Worm (Caenorhabditis elegans) whole organism, L4 larva: ENCODE measurements around the gene srh-298.

ENCODE experiments used
- F10B5.3 ChIP-seq: sonication (generic microtip); optimal IDR thresholded peaks from 2 replicates; lab custom pipeline; 2016; ENCODE audit warnings: mild to moderate bottlenecking, missing genetic modification characterization, missing compliant biosample characterization
- R02D3.7 ChIP-seq: fragments of 150-350 bp; sonication (generic microtip); optimal IDR thresholded peaks from 3 replicates; lab custom pipeline; 2014; ENCODE audit warnings: missing biosample characterization, missing genetic modification characterization
- T20F7.1 ChIP-seq: fragments of 200-800 bp; sonication (Bioruptor generic); optimal IDR thresholded peaks from 2 replicates; lab custom pipeline; 2018; ENCODE audit warnings: mild to moderate bottlenecking, missing genetic modification characterization, missing compliant biosample characterization
- Y105C5A.15 ChIP-seq: fragments of 200-800 bp; sonication (Bioruptor generic); IDR thresholded peaks from 2 replicates; pipeline ENCODE4 v1.3.6; 2022; ENCODE audit warnings: missing genetic modification characterization, missing compliant biosample characterization
- Y48G9A.11 ChIP-seq: fragments of 200-800 bp; sonication (Bioruptor generic); IDR thresholded peaks from 2 replicates; pipeline ENCODE4 v1.3.6; 2022; ENCODE audit warnings: missing genetic modification reagents, missing genetic modification characterization, missing compliant biosample characterization
- Y5F2A.4 ChIP-seq: fragments of 200-800 bp; sonication (Bioruptor generic); optimal IDR thresholded peaks from 2 replicates; lab custom pipeline; 2018; ENCODE audit warnings: mild to moderate bottlenecking, missing genetic modification characterization, missing compliant biosample characterization
- ZK337.2 ChIP-seq: fragments of 200-800 bp; sonication (Bioruptor generic); IDR thresholded peaks from 2 replicates; pipeline ENCODE4 v1.3.6; 2022; ENCODE audit warnings: missing genetic modification reagents, missing genetic modification characterization, missing compliant biosample characterization
- ZK546.5 ChIP-seq, 2 experiments: sonication (generic microtip); optimal IDR thresholded peaks; 2 replicates each; lab custom pipeline; 2017; ENCODE audit warnings: missing biosample characterization in 2 of 2, missing genetic modification characterization in 2 of 2
- aha-1 ChIP-seq: fragments of 150-350 bp; peaks from one replicate; lab custom pipeline; 2014; ENCODE audit warnings: missing biosample characterization, missing genetic modification characterization
- aly-2 ChIP-seq: sonication (generic microtip); optimal IDR thresholded peaks from 2 replicates; lab custom pipeline; 2018; ENCODE audit warnings: missing biosample characterization, missing genetic modification characterization
- attf-4 ChIP-seq: sonication (generic microtip); optimal IDR thresholded peaks from 3 replicates; lab custom pipeline; 2017; ENCODE audit warnings: missing biosample characterization, missing genetic modification characterization
- ceh-20 ChIP-seq: fragments of 200-800 bp; sonication (Bioruptor generic); IDR thresholded peaks from 2 replicates; pipeline ENCODE4 v1.3.6; 2022; ENCODE audit warnings: missing genetic modification reagents, missing genetic modification characterization, missing compliant biosample characterization
- ceh-28 ChIP-seq: fragments of 150-350 bp; optimal IDR thresholded peaks from 2 replicates; lab custom pipeline; 2014; ENCODE audit warnings: missing biosample characterization, missing genetic modification reagents, missing genetic modification characterization
- ces-1 ChIP-seq: fragments of 150-350 bp; sonication (generic microtip); optimal IDR thresholded peaks from 4 replicates; lab custom pipeline; 2014; ENCODE audit warnings: missing biosample characterization, missing genetic modification reagents, missing genetic modification characterization
- dmd-8 ChIP-seq: fragments of 200-800 bp; sonication (Bioruptor generic); IDR thresholded peaks from 2 replicates; pipeline ENCODE4 v1.3.6; 2022; ENCODE audit warnings: missing genetic modification characterization, missing compliant biosample characterization
- dpl-1 ChIP-seq: fragments of 150-350 bp; optimal IDR thresholded peaks from 2 replicates; lab custom pipeline; 2014; ENCODE audit warnings: missing biosample characterization, missing genetic modification reagents, missing genetic modification characterization
- fos-1 ChIP-seq: fragments of 150-350 bp; optimal IDR thresholded peaks from 2 replicates; lab custom pipeline; 2014; ENCODE audit warnings: missing biosample characterization, missing genetic modification characterization
- hlh-11 ChIP-seq: fragments of 200-800 bp; sonication (Bioruptor generic); optimal IDR thresholded peaks from 2 replicates; lab custom pipeline; 2018; ENCODE audit warnings: mild to moderate bottlenecking, missing genetic modification characterization, missing compliant biosample characterization
- hlh-30 ChIP-seq: sonication (generic microtip); optimal IDR thresholded peaks from 2 replicates; lab custom pipeline; 2017; ENCODE audit warnings: antibody characterized with exemption, mild to moderate bottlenecking, missing genetic modification characterization, missing compliant biosample characterization; ENCODE audit not compliant: insufficient read depth
- lim-7 ChIP-seq: fragments of 200-800 bp; sonication (Bioruptor generic); IDR thresholded peaks from 2 replicates; pipeline ENCODE4 v1.3.6; 2022; ENCODE audit warnings: missing genetic modification characterization, missing compliant biosample characterization
- lin-1 ChIP-seq: fragments of 200-800 bp; sonication (Bioruptor generic); IDR thresholded peaks from 2 replicates; pipeline ENCODE4 v1.3.6; 2022; ENCODE audit warnings: missing genetic modification reagents, missing genetic modification characterization, missing compliant biosample characterization
- lin-13 ChIP-seq: fragments of 150-350 bp; optimal IDR thresholded peaks from 2 replicates; lab custom pipeline; 2014; ENCODE audit warnings: missing biosample characterization, missing genetic modification reagents, missing genetic modification characterization
- lin-29 ChIP-seq: fragments of 200-800 bp; sonication (Bioruptor generic); IDR thresholded peaks from 2 replicates; pipeline ENCODE4 v1.3.6; 2022; ENCODE audit warnings: missing genetic modification reagents, missing genetic modification characterization, missing compliant biosample characterization
- lir-3 ChIP-seq: sonication (generic microtip); optimal IDR thresholded peaks from 2 replicates; lab custom pipeline; 2016; ENCODE audit warnings: mild to moderate bottlenecking, missing genetic modification characterization, missing compliant biosample characterization
- lsy-2 ChIP-seq, 2 experiments: fragments of 150-350 bp in 1 of 2; sonication (generic microtip) in 1 of 2; optimal IDR thresholded peaks; 2 replicates each; lab custom pipeline; 2014 to 2017; ENCODE audit warnings: missing biosample characterization in 2 of 2, missing genetic modification characterization in 2 of 2
- madf-5 ChIP-seq, 2 experiments: fragments of 200-800 bp; sonication (Bioruptor generic); IDR thresholded peaks; 2 replicates each; pipeline ENCODE4 v1.3.6; 2022; ENCODE audit warnings: missing compliant biosample characterization in 2 of 2, missing genetic modification characterization in 2 of 2
- mdl-1 ChIP-seq, 2 experiments: fragments of 150-350 bp in 1 of 2; sonication (generic microtip) in 1 of 2; optimal IDR thresholded peaks; 2 replicates each; lab custom pipeline; 2014 to 2017; ENCODE audit warnings: missing biosample characterization in 2 of 2, missing genetic modification characterization in 2 of 2
- mdt-29 ChIP-seq: fragments of 200-800 bp; sonication (Bioruptor generic); IDR thresholded peaks from 2 replicates; pipeline ENCODE4 v1.3.6; 2022; ENCODE audit warnings: missing genetic modification reagents, missing genetic modification characterization, missing compliant biosample characterization
- mep-1 ChIP-seq: fragments of 150-350 bp; sonication (generic microtip); optimal IDR thresholded peaks from 3 replicates; lab custom pipeline; 2014; ENCODE audit warnings: missing biosample characterization, missing genetic modification characterization
- mxl-2 ChIP-seq: fragments of 200-800 bp; sonication (Bioruptor generic); conservative IDR thresholded peaks from 2 replicates; pipeline ENCODE4 v1.3.6; 2022; ENCODE audit warnings: missing genetic modification reagents, missing genetic modification characterization, missing compliant biosample characterization
- nhr-102 ChIP-seq: sonication (generic microtip); optimal IDR thresholded peaks from 2 replicates; lab custom pipeline; 2016; ENCODE audit warnings: mild to moderate bottlenecking, missing genetic modification characterization, moderate library complexity, missing compliant biosample characterization
- nhr-237 ChIP-seq: sonication (generic microtip); optimal IDR thresholded peaks from 2 replicates; lab custom pipeline; 2017; ENCODE audit warnings: missing biosample characterization, missing genetic modification characterization
- nhr-25 ChIP-seq: sonication (generic microtip); optimal IDR thresholded peaks from 2 replicates; lab custom pipeline; 2017; ENCODE audit warnings: missing genetic modification characterization, mild to moderate bottlenecking, missing compliant biosample characterization, antibody characterized with exemption, moderate library complexity, borderline replicate concordance; ENCODE audit not compliant: insufficient read depth
- nhr-6 ChIP-seq: fragments of 150-350 bp; optimal IDR thresholded peaks from 2 replicates; lab custom pipeline; 2014; ENCODE audit warnings: missing biosample characterization, missing genetic modification characterization
- nhr-77 ChIP-seq: fragments of 150-350 bp; optimal IDR thresholded peaks from 2 replicates; lab custom pipeline; 2014; ENCODE audit warnings: missing biosample characterization, missing genetic modification characterization
- php-3 ChIP-seq: fragments of 200-800 bp; sonication (Bioruptor generic); IDR thresholded peaks from 2 replicates; pipeline ENCODE4 v1.3.6; 2022; ENCODE audit warnings: missing genetic modification reagents, missing genetic modification characterization, missing compliant biosample characterization
- pqm-1 ChIP-seq: sonication (generic microtip); optimal IDR thresholded peaks from 2 replicates; lab custom pipeline; 2017; ENCODE audit warnings: missing biosample characterization, missing genetic modification characterization
- set-16 ChIP-seq: fragments of 200-800 bp; sonication (Bioruptor generic); IDR thresholded peaks from 2 replicates; pipeline ENCODE4 v1.3.6; 2022; ENCODE audit warnings: missing genetic modification reagents, missing genetic modification characterization, missing compliant biosample characterization
- skn-1 ChIP-seq: fragments of 150-350 bp; optimal IDR thresholded peaks from 2 replicates; lab custom pipeline; 2014; ENCODE audit warnings: missing biosample characterization, missing genetic modification characterization
- snpc-1.2 ChIP-seq: fragments of 200-800 bp; sonication (Bioruptor generic); IDR thresholded peaks from 2 replicates; pipeline ENCODE4 v1.3.6; 2022; ENCODE audit warnings: missing genetic modification reagents, missing genetic modification characterization, missing compliant biosample characterization
- tra-1 ChIP-seq: fragments of 200-800 bp; sonication (Bioruptor generic); IDR thresholded peaks from 2 replicates; pipeline ENCODE4 v1.3.6; 2022; ENCODE audit warnings: missing genetic modification reagents, missing genetic modification characterization, missing compliant biosample characterization
- unc-130 ChIP-seq: sonication (generic microtip); optimal IDR thresholded peaks from 2 replicates; lab custom pipeline; 2016; ENCODE audit warnings: missing genetic modification reagents, missing genetic modification characterization, missing compliant biosample characterization
- unc-39 ChIP-seq: sonication (generic microtip); optimal IDR thresholded peaks from 2 replicates; lab custom pipeline; 2017; ENCODE audit warnings: missing biosample characterization, missing genetic modification characterization
- zag-1 ChIP-seq: fragments of 150-350 bp; optimal IDR thresholded peaks from 2 replicates; lab custom pipeline; 2014; ENCODE audit warnings: missing biosample characterization, missing genetic modification characterization
- zip-11 ChIP-seq: fragments of 200-800 bp; sonication (Bioruptor generic); IDR thresholded peaks from 2 replicates; pipeline ENCODE4 v1.3.6; 2022; ENCODE audit warnings: missing genetic modification characterization, missing compliant biosample characterization
- ztf-7 ChIP-seq: fragments of 150-350 bp; optimal IDR thresholded peaks from 2 replicates; lab custom pipeline; 2014; ENCODE audit warnings: missing biosample characterization, missing genetic modification characterization

The srh-298 gene

DNA sequence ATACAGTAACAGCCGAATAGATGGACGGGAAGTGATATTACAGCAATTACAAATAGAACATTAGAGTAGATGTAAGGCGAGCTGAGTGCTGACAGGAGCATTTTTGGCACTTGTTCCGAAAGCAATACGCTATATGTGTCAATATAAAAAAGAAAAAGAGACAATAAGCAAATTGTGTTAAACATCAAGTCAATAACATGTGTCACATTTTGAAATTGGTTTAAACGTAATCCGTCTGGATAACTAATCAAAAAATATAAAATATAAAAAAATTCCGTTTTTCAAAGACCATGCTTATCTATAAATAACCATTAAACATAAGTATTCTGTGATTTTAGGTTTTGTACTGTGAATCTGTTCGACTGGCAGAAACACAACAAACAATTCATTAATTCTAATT lies 23.0 kb upstream of the srh-298 start, which contains the start of gene srh-288:
Gene srh-288, minus strand, starts transcription at position 101 of the 400 bp plus-strand sequence.
- no peak for TF ChIP-seq zag-1 (tag; lab: Kevin White, UChicago)
- TF ChIP-seq set-16 (GFP tag; lab: Robert Waterston, UW): no peak
- no peak for TF ChIP-seq madf-5 (GFP tag; IDR thresholded peaks at IDR 0.05; lab: Robert Waterston, UW)
- no peak for TF ChIP-seq nhr-237 (tag; lab: Kevin White, UChicago)
- TF ChIP-seq aly-2: no peak
- no peak for TF ChIP-seq Y105C5A.15 (GFP tag; lab: Robert Waterston, UW)
- TF ChIP-seq snpc-1.2 (GFP tag; lab: Robert Waterston, UW): no peak
- no peak for TF ChIP-seq attf-4 (tag; lab: Kevin White, UChicago)

DNA sequence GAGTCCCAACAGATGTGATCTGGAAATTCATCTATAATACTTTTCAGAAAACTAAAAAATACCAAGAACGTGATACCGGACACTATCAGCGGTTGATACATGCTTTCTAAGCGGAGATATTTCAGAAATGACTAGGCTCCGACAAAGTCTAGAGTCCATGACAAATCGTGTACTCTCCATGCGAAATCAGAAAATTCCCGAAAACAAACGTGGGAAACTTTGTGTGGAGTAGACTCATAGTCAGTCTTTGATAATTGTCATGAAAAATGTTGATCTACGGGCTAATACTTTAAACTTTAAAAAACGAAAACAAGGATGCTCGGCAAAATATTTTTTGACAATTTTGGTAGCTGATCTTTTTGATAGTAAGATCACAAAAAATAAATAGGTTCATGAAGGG lies 19.9 kb upstream of the srh-298 start, which contains the start of gene srx-18:
Gene srx-18, minus strand, starts transcription at position 101 of the 400 bp plus-strand sequence.
- TF ChIP-seq lsy-2 (tag; optimal IDR thresholded peaks at IDR 0.05; lab: Kevin White, UChicago) (no peak), snpc-1.2 (GFP tag; lab: Robert Waterston, UW) (no peak), tra-1 (GFP tag; lab: Robert Waterston, UW) (no peak), aly-2 (no peak), T20F7.1 (GFP tag; lab: Kevin White, UChicago) (no peak), dpl-1 (GFP tag; lab: Kevin White, UChicago) (no peak), Y105C5A.15 (GFP tag; lab: Robert Waterston, UW) (no peak)
- TF ChIP-seq, all 104 proteins: peak for 0

DNA sequence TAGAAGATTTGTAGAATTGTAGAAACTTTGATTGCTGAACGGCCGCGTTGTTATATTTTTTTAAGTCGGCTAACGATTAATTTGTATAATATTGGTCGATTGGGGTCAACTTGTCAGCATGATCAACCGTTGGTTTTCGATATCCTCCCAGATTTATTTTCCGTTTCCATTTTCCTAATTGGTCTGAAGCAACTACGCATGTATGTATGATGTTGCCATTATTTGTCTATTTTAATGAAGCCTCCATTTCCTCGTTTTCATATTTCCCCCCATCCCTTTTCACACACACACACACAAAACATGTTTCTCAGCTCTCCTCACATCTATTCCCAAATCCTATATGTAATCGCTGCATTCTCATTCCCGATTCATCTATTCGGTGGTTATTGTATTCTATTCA lies 18.1 kb upstream of the srh-298 start, which contains the start of gene srh-287:
Gene srh-287, plus strand, starts transcription at position 301 of the 400 bp plus-strand sequence.
- no peak for TF ChIP-seq hlh-11
- no peak for TF ChIP-seq pqm-1
- TF ChIP-seq ztf-7 (tag; lab: Kevin White, UChicago): no peak
- no peak for TF ChIP-seq fos-1 (tag; lab: Kevin White, UChicago)
- TF ChIP-seq Y5F2A.4 (GFP tag; lab: Kevin White, UChicago): no peak
- TF ChIP-seq F10B5.3 (tag; lab: Kevin White, UChicago): no peak
- TF ChIP-seq aha-1: no peak
- no peak for TF ChIP-seq Y48G9A.11 (GFP tag; lab: Robert Waterston, UW)
- no peak for TF ChIP-seq lim-7 (GFP tag; lab: Robert Waterston, UW)
- no peak for TF ChIP-seq ZK546.5 (tag; optimal IDR thresholded peaks at IDR 0.05; lab: Kevin White, UChicago)
- no peak for TF ChIP-seq nhr-102 (tag; lab: Kevin White, UChicago)
- TF ChIP-seq R02D3.7: no peak
- TF ChIP-seq nhr-6: no peak
- no peak for TF ChIP-seq skn-1 (tag; lab: Kevin White, UChicago)
- no peak for TF ChIP-seq aly-2
- TF ChIP-seq zip-11 (GFP tag; lab: Robert Waterston, UW): no peak
- no peak for TF ChIP-seq unc-39

DNA sequence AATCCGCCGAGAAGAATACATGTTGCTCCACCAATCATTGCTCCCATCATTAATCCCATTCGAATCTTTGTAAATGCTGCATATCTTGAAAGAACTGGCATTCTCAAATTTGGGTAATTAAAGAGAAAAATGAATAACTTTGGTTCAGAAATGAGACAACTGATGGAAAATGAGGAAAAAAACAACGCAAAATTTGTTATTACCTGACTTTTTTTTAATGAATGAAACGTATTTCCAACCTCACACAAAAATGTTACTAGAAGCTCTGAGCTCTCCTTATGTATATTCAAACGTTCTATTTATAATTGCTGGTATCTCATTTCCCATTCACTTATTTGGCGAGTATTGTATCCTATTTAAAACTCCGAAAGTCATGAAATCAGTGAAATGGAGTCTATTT lies 16.1 kb upstream of the srh-298 start, which contains the start of the genes Y94A7B.11 and srh-292:
Gene Y94A7B.11, minus strand, starts transcription at position 101 of the 400 bp plus-strand sequence.
Gene srh-292, plus strand, starts transcription at position 251 of the 400 bp plus-strand sequence.
- TF ChIP-seq mdt-29: no peak
- no peak for TF ChIP-seq lsy-2 (tag; optimal IDR thresholded peaks at IDR 0.05; lab: Kevin White, UChicago)
- TF ChIP-seq mep-1: no peak
- TF ChIP-seq lin-29 (GFP tag; lab: Robert Waterston, UW): no peak
- no peak for TF ChIP-seq mdl-1 (tag; optimal IDR thresholded peaks at IDR 0.05; lab: Kevin White, UChicago)
- no peak for TF ChIP-seq T20F7.1 (GFP tag; lab: Kevin White, UChicago)

DNA sequence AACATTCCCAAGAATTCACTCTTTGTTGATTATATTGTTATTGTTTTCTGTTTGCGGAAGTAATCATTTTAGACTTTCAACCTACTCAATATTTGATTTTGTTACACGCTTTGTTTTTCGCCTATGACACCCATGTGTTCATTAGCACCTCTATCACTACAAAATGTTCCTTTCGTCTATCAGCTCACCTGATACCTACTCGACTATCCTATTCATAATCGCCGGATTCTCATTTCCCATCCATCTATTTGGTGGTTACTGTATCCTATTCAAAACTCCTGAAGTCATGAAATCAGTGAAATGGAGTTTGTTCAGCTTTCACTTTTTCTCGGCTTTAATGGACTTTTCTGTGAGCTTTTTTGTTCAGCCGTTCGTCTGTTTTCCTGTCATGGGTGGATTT lies 13.3 kb upstream of the srh-298 start, which contains the start of gene srh-291:
Gene srh-291, plus strand, starts transcription at position 301 of the 400 bp plus-strand sequence.
- TF ChIP-seq lin-1 (no peak), lin-13 (GFP tag; lab: Kevin White, UChicago) (no peak), lir-3 (tag; lab: Kevin White, UChicago) (no peak), php-3 (GFP tag; lab: Robert Waterston, UW) (no peak), mdt-29 (no peak), nhr-25 (tag; lab: Kevin White, UChicago) (no peak), mxl-2 (no peak), unc-130 (no peak), dpl-1 (GFP tag; lab: Kevin White, UChicago) (no peak), ceh-20 (GFP tag; lab: Robert Waterston, UW) (no peak), dmd-8 (GFP tag; lab: Robert Waterston, UW) (no peak), nhr-77 (tag; lab: Kevin White, UChicago) (no peak), hlh-30 (tag; lab: Kevin White, UChicago) (no peak), ZK337.2 (GFP tag; lab: Robert Waterston, UW) (no peak), ceh-28 (tag; lab: Kevin White, UChicago) (no peak), ces-1 (no peak)
